Worm (Caenorhabditis elegans): ENCODE results near the gene F08F8.6.

F08F8.6 gene

DNA sequence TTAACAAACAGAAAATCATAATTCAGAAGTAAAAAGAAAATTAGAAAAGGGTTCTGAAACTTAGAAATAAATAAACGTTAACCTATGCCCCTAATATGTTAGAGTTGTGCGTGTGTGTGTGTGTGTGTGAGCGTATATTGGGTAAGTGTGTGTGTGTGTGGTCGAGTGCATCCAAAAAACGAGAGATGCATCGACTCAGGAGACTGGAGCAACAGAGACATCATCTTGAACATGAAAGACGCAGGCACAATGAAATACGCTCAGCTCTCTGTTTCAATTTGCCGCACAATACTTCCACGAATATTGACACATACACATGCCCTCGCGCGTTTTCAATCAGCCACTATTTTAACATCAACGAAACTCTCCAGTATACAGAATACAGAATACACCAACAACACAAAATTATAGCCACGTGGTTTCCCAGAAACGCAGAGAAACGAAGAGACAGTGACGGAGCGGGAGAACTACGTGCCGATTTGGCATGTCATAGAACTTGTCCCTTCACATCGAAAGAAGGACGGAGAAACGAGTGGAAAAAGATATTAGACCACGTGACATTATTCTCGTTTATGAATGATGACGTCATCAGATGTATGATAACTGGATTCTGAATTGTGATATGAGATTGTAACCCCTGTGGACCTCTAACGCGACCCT is 32.8 kb downstream of the F08F8.6 start (continued):
- no peak for TF ChIP-seq ceh-39 (tag; optimal IDR thresholded peaks at IDR 0.05)
- TF ChIP-seq nhr-2 (tag; optimal IDR thresholded peaks at IDR 0.05) = peak; percentile 35

DNA sequence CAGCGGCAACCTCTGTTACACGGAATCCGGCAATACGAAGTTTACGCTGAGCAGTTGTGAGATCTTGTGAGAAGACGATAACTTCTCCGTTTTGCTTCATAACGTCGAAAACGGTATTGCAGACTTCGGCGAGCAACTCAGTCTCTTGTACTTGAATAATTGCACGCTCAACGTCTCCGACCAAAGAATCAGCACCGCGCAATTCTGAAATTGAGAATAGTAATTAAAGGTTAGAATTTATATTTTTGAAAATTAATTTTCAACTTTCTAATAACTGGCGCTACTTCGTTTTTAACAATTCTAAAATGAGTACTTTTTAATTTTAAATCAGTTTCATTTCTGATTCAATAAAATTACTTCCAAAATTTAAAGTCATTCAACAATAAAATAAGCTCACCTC is 35.0 kb downstream of the F08F8.6 start:
- no peak for TF ChIP-seq hlh-1 (tag; optimal IDR thresholded peaks at IDR 0.05)

DNA sequence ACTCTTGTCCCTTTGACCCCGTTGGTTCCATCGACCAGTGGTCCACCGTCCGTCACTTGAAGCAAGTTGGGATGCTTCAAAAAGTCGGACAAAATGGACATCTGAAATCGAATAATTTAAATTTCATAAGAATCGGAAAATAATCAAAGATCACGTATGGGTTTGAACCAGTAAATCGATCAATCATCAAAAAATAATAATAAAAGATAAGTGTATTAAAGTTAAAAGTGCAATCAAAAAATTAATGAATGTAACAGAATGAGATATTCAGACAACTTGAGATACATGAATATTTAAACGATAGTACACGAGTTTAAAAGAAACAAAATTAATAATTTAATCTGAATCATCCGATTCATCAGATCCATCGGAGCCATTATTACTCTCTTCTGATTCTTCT is 35.5 kb downstream of the F08F8.6 start, which contains the start of gene T20B12.7:
Gene T20B12.7 (minus strand): TSS at position 101 of the 400 bp plus-strand sequence.
- no peak for TF ChIP-seq elt-1 (tag; optimal IDR thresholded peaks at IDR 0.05; ENCODE audit: borderline replicate concordance, insufficient read depth)
- TF ChIP-seq lin-13 (tag; optimal IDR thresholded peaks at IDR 0.05) = no peak
- no peak for TF ChIP-seq drap-1 (GFP tag; optimal IDR thresholded peaks at IDR 0.05)
- TF ChIP-seq M03D4.4 (tag; optimal IDR thresholded peaks at IDR 0.05) = no peak
- no peak for TF ChIP-seq pha-4 (tag; optimal IDR thresholded peaks at IDR 0.05)
- TF ChIP-seq unc-62 (GFP tag; optimal IDR thresholded peaks at IDR 0.05) = no peak
- TF ChIP-seq nhr-237 (tag; optimal IDR thresholded peaks at IDR 0.05) = no peak
- TF ChIP-seq mep-1 (tag; optimal IDR thresholded peaks at IDR 0.05) = no peak

DNA sequence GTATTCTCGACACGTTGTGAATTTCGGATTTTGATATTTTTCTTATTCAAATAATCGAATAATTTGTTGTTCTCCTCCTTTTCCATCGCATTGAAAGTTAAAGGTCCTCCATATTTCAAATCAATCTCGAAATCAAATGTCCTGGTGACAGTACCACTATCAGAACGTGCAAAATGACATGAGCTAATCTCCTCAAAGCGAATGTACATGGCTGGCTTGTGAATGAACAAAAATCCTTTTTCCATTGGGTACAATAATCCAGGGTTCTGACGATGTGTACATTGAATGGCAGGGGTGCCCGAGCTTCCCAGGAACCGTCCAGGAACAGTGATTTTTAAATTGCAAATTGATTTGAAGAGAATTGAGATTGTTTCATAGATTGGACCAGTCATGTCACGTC is 36.6 kb downstream of the F08F8.6 start:
- TF ChIP-seq pha-4 (tag; optimal IDR thresholded peaks at IDR 0.05) (no peak), unc-39 (tag; optimal IDR thresholded peaks at IDR 0.05) (no peak), elt-3 (tag; optimal IDR thresholded peaks at IDR 0.05) (no peak), ceh-43 (GFP tag; optimal IDR thresholded peaks at IDR 0.05) (no peak)

DNA sequence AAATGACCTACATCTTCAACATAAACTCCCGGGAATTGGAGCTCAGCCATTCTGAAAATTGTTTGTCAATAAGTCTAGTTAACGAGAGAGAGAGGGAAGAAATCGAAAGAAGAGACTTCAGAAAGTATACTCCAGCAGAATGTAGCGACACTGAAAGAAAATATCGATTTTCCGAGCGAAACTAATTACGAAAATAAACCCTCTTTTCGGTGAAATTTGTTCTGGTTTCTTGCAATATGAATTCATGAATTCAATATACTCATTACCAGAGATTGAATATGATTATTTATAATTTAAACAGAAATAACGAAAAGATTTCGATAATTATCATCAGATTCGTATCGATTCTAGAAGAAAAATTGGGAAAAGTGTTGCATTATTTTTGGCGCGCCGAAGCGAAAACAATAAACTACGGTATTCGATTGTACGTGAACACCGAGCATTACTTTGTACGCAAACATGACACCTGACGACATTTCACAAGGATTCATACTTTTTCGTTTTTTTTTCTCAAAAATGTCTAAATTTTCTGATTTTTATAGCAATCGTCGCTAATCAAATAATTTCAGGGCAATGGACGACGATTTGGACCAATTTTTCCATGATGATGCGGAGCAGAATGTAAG is 38.2 kb downstream of the F08F8.6 start, which contains the start of the genes hmg-4 and T20B12.3:
Gene hmg-4 (minus strand): TSS at position 51 of the 626 bp plus-strand sequence.
Gene T20B12.3 (plus strand): TSS at position 570 of the 626 bp plus-strand sequence.
- TF ChIP-seq ceh-43 (GFP tag; optimal IDR thresholded peaks at IDR 0.05) (peak; percentile 16), ceh-39 (tag; optimal IDR thresholded peaks at IDR 0.05) (no peak), elt-3 (tag; optimal IDR thresholded peaks at IDR 0.05) (no peak), ces-1 (GFP tag; optimal IDR thresholded peaks at IDR 0.05) (peak; percentile 64), lsy-2 (tag; optimal IDR thresholded peaks at IDR 0.05) (peak; percentile 94), pha-4 (tag; optimal IDR thresholded peaks at IDR 0.05) (peak; percentile 16), nhr-28 (tag; optimal IDR thresholded peaks at IDR 0.05) (no peak), ceh-83 (GFP tag; optimal IDR thresholded peaks at IDR 0.05) (no peak), nhr-237 (tag; optimal IDR thresholded peaks at IDR 0.05) (no peak), bed-3 (GFP tag; optimal IDR thresholded peaks at IDR 0.05) (no peak), nhr-2 (tag; optimal IDR thresholded peaks at IDR 0.05) (no peak), hlh-1 (tag; optimal IDR thresholded peaks at IDR 0.05) (no peak)

DNA sequence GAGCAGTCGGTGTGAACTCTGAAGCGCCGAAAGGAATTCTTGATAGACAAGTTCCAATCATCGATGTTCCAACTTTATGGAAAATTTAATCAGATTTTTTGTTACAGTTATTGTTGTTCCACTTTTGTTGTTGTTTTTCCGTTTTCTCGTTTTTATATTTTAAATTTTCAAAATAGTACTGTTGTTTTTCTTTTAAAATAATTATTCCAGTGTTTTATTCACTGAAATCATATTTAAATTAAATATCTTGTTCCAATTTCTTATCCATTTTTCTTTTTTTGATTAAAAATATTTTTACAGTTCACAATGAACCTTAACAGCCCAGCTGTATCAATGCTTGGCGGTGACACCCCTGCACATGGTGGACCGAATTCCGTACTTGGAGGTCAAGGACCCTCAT is 40.2 kb downstream of the F08F8.6 start, which contains the start of gene tbp-1:
Gene tbp-1 (plus strand): TSS at position 301 of the 400 bp plus-strand sequence.
- no peak for TF ChIP-seq ztf-11 (tag; optimal IDR thresholded peaks at IDR 0.05)
- TF ChIP-seq blmp-1 (tag; optimal IDR thresholded peaks at IDR 0.05) = no peak
- TF ChIP-seq ham-2 (GFP tag; optimal IDR thresholded peaks at IDR 0.05) = no peak
- no peak for TF ChIP-seq ceh-39 (tag; optimal IDR thresholded peaks at IDR 0.05)
- no peak for TF ChIP-seq nhr-2 (tag; optimal IDR thresholded peaks at IDR 0.05)
- no peak for TF ChIP-seq bed-3 (GFP tag; optimal IDR thresholded peaks at IDR 0.05)

DNA sequence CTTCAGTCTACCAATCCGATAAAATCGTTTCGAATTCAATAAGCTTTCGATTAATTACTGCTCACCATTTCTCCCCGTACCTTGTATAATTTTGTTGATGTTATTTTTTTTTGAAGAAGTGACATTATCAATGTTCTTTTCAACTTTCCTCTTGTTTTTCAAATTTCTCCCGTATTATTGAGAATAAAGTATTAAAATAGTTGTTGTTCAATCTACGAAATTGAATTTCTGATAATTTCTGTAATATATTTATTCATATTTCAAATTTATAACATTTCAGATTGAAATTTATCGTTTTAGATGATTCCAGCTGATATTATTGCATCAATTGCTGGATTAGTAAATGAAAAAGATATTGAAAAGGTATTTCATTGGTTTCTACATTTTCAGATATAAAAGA is 42.4 kb downstream of the F08F8.6 start, which contains the start of gene trd-1:
Gene trd-1 (plus strand): TSS at position 301 of the 400 bp plus-strand sequence.
- no peak for TF ChIP-seq elt-1 (tag; optimal IDR thresholded peaks at IDR 0.05; ENCODE audit: borderline replicate concordance, insufficient read depth)
- TF ChIP-seq blmp-1 (tag; optimal IDR thresholded peaks at IDR 0.05) = no peak
- no peak for TF ChIP-seq ztf-11 (tag; optimal IDR thresholded peaks at IDR 0.05)
- TF ChIP-seq nhr-2 (tag; optimal IDR thresholded peaks at IDR 0.05) = no peak

DNA sequence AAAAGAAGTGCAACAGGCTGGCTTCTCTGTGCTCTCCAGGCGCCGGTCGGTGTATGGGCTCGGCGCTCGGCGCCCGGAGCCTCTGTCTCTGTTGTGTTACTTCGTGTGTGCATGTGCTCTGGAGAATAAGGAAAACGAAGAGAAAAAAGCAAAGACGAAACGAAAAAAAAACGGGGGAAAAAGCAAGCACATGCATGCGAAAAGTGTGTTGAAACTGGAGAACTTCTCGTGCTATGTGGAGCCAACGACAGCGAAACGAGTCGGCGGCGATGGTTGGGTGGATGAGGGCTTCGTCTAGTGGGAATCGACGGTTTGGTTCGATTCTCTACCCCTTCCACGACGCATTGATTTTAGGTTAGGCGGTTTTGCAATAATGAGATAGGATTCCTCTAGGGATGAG is 43.9 kb downstream of the F08F8.6 start:
- no peak for TF ChIP-seq ztf-11 (tag; optimal IDR thresholded peaks at IDR 0.05)
- no peak for TF ChIP-seq mep-1 (tag; optimal IDR thresholded peaks at IDR 0.05)
- TF ChIP-seq nhr-237 (tag; optimal IDR thresholded peaks at IDR 0.05) = no peak
- TF ChIP-seq sptf-1 (tag; optimal IDR thresholded peaks at IDR 0.05) = no peak
- TF ChIP-seq ham-2 (GFP tag; optimal IDR thresholded peaks at IDR 0.05) = no peak
- no peak for TF ChIP-seq ceh-83 (GFP tag; optimal IDR thresholded peaks at IDR 0.05)
- TF ChIP-seq M03D4.4 (tag; optimal IDR thresholded peaks at IDR 0.05) = no peak
- no peak for TF ChIP-seq mab-5 (tag; optimal IDR thresholded peaks at IDR 0.05)
- no peak for TF ChIP-seq elt-3 (tag; optimal IDR thresholded peaks at IDR 0.05)
- no peak for TF ChIP-seq mls-2 (tag; optimal IDR thresholded peaks at IDR 0.05)
- TF ChIP-seq lin-13 (tag; optimal IDR thresholded peaks at IDR 0.05) = no peak
- no peak for TF ChIP-seq bed-3 (GFP tag; optimal IDR thresholded peaks at IDR 0.05)

All from whole organism, mixed stage, embryonic.